Worm (Caenorhabditis elegans) whole organism, L4 larva: ENCODE data around the gene C50F4.9.

ENCODE experiments used
- F44E2.7 ChIP-seq: fragments of 200-800 bp; sonication (Bioruptor generic); IDR thresholded peaks from 2 replicates; pipeline ENCODE4 v2.1.2; 2022; ENCODE audit warnings: missing genetic modification characterization, missing compliant biosample characterization
- T26A8.4 ChIP-seq: fragments of 200-800 bp; sonication (Bioruptor generic); IDR thresholded peaks from 2 replicates; pipeline ENCODE4 v1.3.6; 2022; ENCODE audit warnings: missing genetic modification characterization, missing compliant biosample characterization
- Y105C5A.15 ChIP-seq: fragments of 200-800 bp; sonication (Bioruptor generic); IDR thresholded peaks from 2 replicates; pipeline ENCODE4 v1.3.6; 2022; ENCODE audit warnings: missing genetic modification characterization, missing compliant biosample characterization
- Y5F2A.4 ChIP-seq: fragments of 200-800 bp; sonication (Bioruptor generic); optimal IDR thresholded peaks from 2 replicates; lab custom pipeline; 2018; ENCODE audit warnings: mild to moderate bottlenecking, missing genetic modification characterization, missing compliant biosample characterization
- ZK546.5 ChIP-seq, 2 experiments: sonication (generic microtip); optimal IDR thresholded peaks; 2 replicates each; lab custom pipeline; 2017; ENCODE audit warnings: missing biosample characterization in 2 of 2, missing genetic modification characterization in 2 of 2
- aha-1 ChIP-seq: fragments of 150-350 bp; peaks from one replicate; lab custom pipeline; 2014; ENCODE audit warnings: missing biosample characterization, missing genetic modification characterization
- ama-1 ChIP-seq: fragments of 150-350 bp; optimal IDR thresholded peaks from 2 replicates; lab custom pipeline; 2014; ENCODE audit warnings: inconsistent platforms, mixed read lengths
- ceh-32 ChIP-seq: sonication (generic microtip); optimal IDR thresholded peaks from 2 replicates; lab custom pipeline; 2016; ENCODE audit warnings: mild to moderate bottlenecking, missing genetic modification characterization, missing compliant biosample characterization; ENCODE audit not compliant: poor library complexity
- ceh-62 ChIP-seq: sonication (generic microtip); optimal IDR thresholded peaks from 2 replicates; lab custom pipeline; 2017; ENCODE audit warnings: missing biosample characterization, missing genetic modification characterization
- ctbp-1 ChIP-seq: fragments of 200-800 bp; sonication (Bioruptor generic); IDR thresholded peaks from 2 replicates; pipeline ENCODE4 v1.3.6; 2022; ENCODE audit warnings: missing genetic modification reagents, missing genetic modification characterization, missing compliant biosample characterization
- daf-19 ChIP-seq: fragments of 200-800 bp; sonication (Bioruptor generic); conservative IDR thresholded peaks from 2 replicates; pipeline ENCODE4 v1.3.6; 2022; ENCODE audit warnings: missing genetic modification characterization, missing compliant biosample characterization
- daf-8 ChIP-seq: fragments of 200-800 bp; sonication (Bioruptor generic); IDR thresholded peaks from 2 replicates; pipeline ENCODE4 v1.3.6; 2022; ENCODE audit warnings: missing genetic modification characterization, missing compliant biosample characterization
- dmd-6 ChIP-seq: fragments of 200-800 bp; sonication (Bioruptor generic); IDR thresholded peaks from 2 replicates; pipeline ENCODE4 v1.3.6; 2022; ENCODE audit warnings: missing genetic modification reagents, missing genetic modification characterization, missing compliant biosample characterization
- duxl-1 ChIP-seq: sonication (generic microtip); optimal IDR thresholded peaks from 2 replicates; lab custom pipeline; 2016; ENCODE audit warnings: mild to moderate bottlenecking, missing genetic modification characterization, moderate library complexity, missing compliant biosample characterization; ENCODE audit not compliant: poor library complexity
- dve-1 ChIP-seq: sonication (generic microtip); optimal IDR thresholded peaks from 2 replicates; lab custom pipeline; 2017; ENCODE audit warnings: antibody characterized with exemption, mild to moderate bottlenecking, missing genetic modification characterization, missing compliant biosample characterization; ENCODE audit not compliant: insufficient read depth
- egl-27 ChIP-seq: sonication (generic microtip); optimal IDR thresholded peaks from 3 replicates; lab custom pipeline; 2017; ENCODE audit warnings: missing biosample characterization, missing genetic modification reagents, missing genetic modification characterization
- egl-43 ChIP-seq: fragments of 200-800 bp; sonication (Bioruptor generic); IDR thresholded peaks from 2 replicates; pipeline ENCODE4 v1.3.6; 2022; ENCODE audit warnings: missing genetic modification reagents, missing genetic modification characterization, missing compliant biosample characterization
- fkh-10 ChIP-seq: fragments of 150-350 bp; optimal IDR thresholded peaks from 2 replicates; lab custom pipeline; 2014; ENCODE audit warnings: missing biosample characterization, missing genetic modification reagents, missing genetic modification characterization
- fos-1 ChIP-seq: fragments of 150-350 bp; optimal IDR thresholded peaks from 2 replicates; lab custom pipeline; 2014; ENCODE audit warnings: missing biosample characterization, missing genetic modification characterization
- hif-1 ChIP-seq, 2 experiments: sonication (generic microtip); optimal IDR thresholded peaks; 2 replicates each; lab custom pipeline; 2016 to 2017; ENCODE audit warnings: missing compliant biosample characterization in 2 of 2, missing genetic modification characterization in 2 of 2, missing genetic modification reagents in 2 of 2, missing genotype in 2 of 2, mild to moderate bottlenecking in 1 of 2
- lin-1 ChIP-seq: fragments of 200-800 bp; sonication (Bioruptor generic); IDR thresholded peaks from 2 replicates; pipeline ENCODE4 v1.3.6; 2022; ENCODE audit warnings: missing genetic modification reagents, missing genetic modification characterization, missing compliant biosample characterization
- lin-15B ChIP-seq: fragments of 150-350 bp; sonication (generic microtip); optimal IDR thresholded peaks from 3 replicates; lab custom pipeline; 2014; ENCODE audit warnings: missing biosample characterization, missing genetic modification characterization
- lin-29 ChIP-seq: fragments of 200-800 bp; sonication (Bioruptor generic); IDR thresholded peaks from 2 replicates; pipeline ENCODE4 v1.3.6; 2022; ENCODE audit warnings: missing genetic modification reagents, missing genetic modification characterization, missing compliant biosample characterization
- lin-39 ChIP-seq: fragments of 150-350 bp; optimal IDR thresholded peaks from 2 replicates; lab custom pipeline; 2014; ENCODE audit warnings: missing biosample characterization, missing genetic modification reagents, missing genetic modification characterization
- lir-3 ChIP-seq: sonication (generic microtip); optimal IDR thresholded peaks from 2 replicates; lab custom pipeline; 2016; ENCODE audit warnings: mild to moderate bottlenecking, missing genetic modification characterization, missing compliant biosample characterization
- lsy-2 ChIP-seq, 2 experiments: fragments of 150-350 bp in 1 of 2; sonication (generic microtip) in 1 of 2; optimal IDR thresholded peaks; 2 replicates each; lab custom pipeline; 2014 to 2017; ENCODE audit warnings: missing biosample characterization in 2 of 2, missing genetic modification characterization in 2 of 2
- madf-5 ChIP-seq, 2 experiments: fragments of 200-800 bp; sonication (Bioruptor generic); IDR thresholded peaks; 2 replicates each; pipeline ENCODE4 v1.3.6; 2022; ENCODE audit warnings: missing compliant biosample characterization in 2 of 2, missing genetic modification characterization in 2 of 2
- madf-9 ChIP-seq: fragments of 200-800 bp; sonication (Bioruptor generic); conservative IDR thresholded peaks from 2 replicates; pipeline ENCODE4 v1.3.6; 2022; ENCODE audit warnings: missing genetic modification reagents, missing genetic modification characterization, missing compliant biosample characterization
- mdl-1 ChIP-seq, 2 experiments: fragments of 150-350 bp in 1 of 2; sonication (generic microtip) in 1 of 2; optimal IDR thresholded peaks; 2 replicates each; lab custom pipeline; 2014 to 2017; ENCODE audit warnings: missing biosample characterization in 2 of 2, missing genetic modification characterization in 2 of 2
- mes-2 ChIP-seq: sonication (generic microtip); optimal IDR thresholded peaks from 2 replicates; lab custom pipeline; 2016; ENCODE audit warnings: missing genotype, mild to moderate bottlenecking, missing genetic modification characterization, missing compliant biosample characterization; ENCODE audit not compliant: poor library complexity, severe bottlenecking
- mxl-2 ChIP-seq: fragments of 200-800 bp; sonication (Bioruptor generic); conservative IDR thresholded peaks from 2 replicates; pipeline ENCODE4 v1.3.6; 2022; ENCODE audit warnings: missing genetic modification reagents, missing genetic modification characterization, missing compliant biosample characterization
- nhr-10 ChIP-seq: fragments of 150-350 bp; optimal IDR thresholded peaks from 2 replicates; lab custom pipeline; 2014; ENCODE audit warnings: missing biosample characterization, missing genetic modification characterization
- nhr-11 ChIP-seq: fragments of 150-350 bp; optimal IDR thresholded peaks from 2 replicates; lab custom pipeline; 2014; ENCODE audit warnings: missing biosample characterization, missing genetic modification characterization
- nhr-48 ChIP-seq: sonication (generic microtip); optimal IDR thresholded peaks from 2 replicates; lab custom pipeline; 2016; ENCODE audit warnings: mild to moderate bottlenecking, missing genetic modification characterization, missing compliant biosample characterization
- pqm-1 ChIP-seq: sonication (generic microtip); optimal IDR thresholded peaks from 2 replicates; lab custom pipeline; 2017; ENCODE audit warnings: missing biosample characterization, missing genetic modification characterization
- saeg-2 ChIP-seq: fragments of 200-800 bp; sonication (Bioruptor generic); IDR thresholded peaks from 2 replicates; pipeline ENCODE4 v1.3.6; 2022; ENCODE audit warnings: missing genetic modification reagents, missing genetic modification characterization, missing compliant biosample characterization
- snpc-1.2 ChIP-seq: fragments of 200-800 bp; sonication (Bioruptor generic); IDR thresholded peaks from 2 replicates; pipeline ENCODE4 v1.3.6; 2022; ENCODE audit warnings: missing genetic modification reagents, missing genetic modification characterization, missing compliant biosample characterization
- snpc-4 ChIP-seq: fragments of 150-350 bp; optimal IDR thresholded peaks from 2 replicates; lab custom pipeline; 2014; ENCODE audit warnings: missing biosample characterization, missing genetic modification characterization
- spr-3 ChIP-seq: fragments of 200-800 bp; sonication (Bioruptor generic); optimal IDR thresholded peaks from 2 replicates; lab custom pipeline; 2018; ENCODE audit warnings: mild to moderate bottlenecking, missing genetic modification characterization, missing compliant biosample characterization
- unc-62 ChIP-seq, 3 experiments: fragments of 150-350 bp in 1 of 3; sonication (generic microtip); optimal IDR thresholded peaks in 2 of 3; peaks in 1 of 3; 1 replicate in 1 of 3; 2 replicates in 2 of 3; lab custom pipeline; 2014 to 2017; ENCODE audit warnings: missing biosample characterization in 3 of 3, missing genetic modification characterization in 3 of 3, missing genetic modification reagents in 3 of 3, missing genotype in 1 of 3
- zag-1 ChIP-seq: fragments of 150-350 bp; optimal IDR thresholded peaks from 2 replicates; lab custom pipeline; 2014; ENCODE audit warnings: missing biosample characterization, missing genetic modification characterization
- zfp-2 ChIP-seq: sonication (generic microtip); optimal IDR thresholded peaks from 2 replicates; lab custom pipeline; 2016; ENCODE audit warnings: mild to moderate bottlenecking, missing genetic modification characterization, missing compliant biosample characterization
- zip-2 ChIP-seq: fragments of 150-350 bp; optimal IDR thresholded peaks from 2 replicates; lab custom pipeline; 2014; ENCODE audit warnings: missing biosample characterization, missing genetic modification characterization
- ztf-7 ChIP-seq: fragments of 150-350 bp; optimal IDR thresholded peaks from 2 replicates; lab custom pipeline; 2014; ENCODE audit warnings: missing biosample characterization, missing genetic modification characterization

The C50F4.9 gene

ce11 chrV:9524099-9524498 is at the start of gene C50F4.9:
Gene C50F4.9 (minus strand): TSS chrV:9524199.
- no peak for TF ChIP-seq madf-5 (GFP tag; IDR thresholded peaks at IDR 0.05; lab: Robert Waterston, UW)
- no peak for TF ChIP-seq F44E2.7 (GFP tag; lab: Robert Waterston, UW)
- TF ChIP-seq ZK546.5 (tag; optimal IDR thresholded peaks at IDR 0.05; lab: Kevin White, UChicago) = no peak
- no peak for TF ChIP-seq hif-1 (tag; optimal IDR thresholded peaks at IDR 0.05; lab: Kevin White, UChicago)
- TF ChIP-seq dve-1 = no peak
- TF ChIP-seq egl-43 (GFP tag; lab: Robert Waterston, UW) = no peak
- TF ChIP-seq Y105C5A.15 (GFP tag; lab: Robert Waterston, UW) = no peak
- no peak for TF ChIP-seq lin-1 (GFP tag; lab: Robert Waterston, UW)
- no peak for TF ChIP-seq nhr-11
- TF ChIP-seq zip-2 (tag; lab: Kevin White, UChicago) = no peak
- no peak for TF ChIP-seq fkh-10 (GFP tag; lab: Kevin White, UChicago)
- TF ChIP-seq mes-2 (tag; lab: Kevin White, UChicago) = no peak
- TF ChIP-seq lin-15B = no peak
- no peak for TF ChIP-seq egl-27 (tag; lab: Kevin White, UChicago)

- peak; percentile 50 for TF ChIP-seq dve-1
- no peak for TF ChIP-seq nhr-48
- peak in 1 of 2 experiments; percentile 92 for TF ChIP-seq unc-62 (GFP tag; optimal IDR thresholded peaks at IDR 0.05 in 1 of 2; lab: Kevin White, UChicago)
- no peak for TF ChIP-seq unc-62 (tag; optimal IDR thresholded peaks at IDR 0.05; lab: Kevin White, UChicago)
These were observed 47.7 kb upstream of the C50F4.9 start for ce11 chrV:9571673-9572072.

DNA sequence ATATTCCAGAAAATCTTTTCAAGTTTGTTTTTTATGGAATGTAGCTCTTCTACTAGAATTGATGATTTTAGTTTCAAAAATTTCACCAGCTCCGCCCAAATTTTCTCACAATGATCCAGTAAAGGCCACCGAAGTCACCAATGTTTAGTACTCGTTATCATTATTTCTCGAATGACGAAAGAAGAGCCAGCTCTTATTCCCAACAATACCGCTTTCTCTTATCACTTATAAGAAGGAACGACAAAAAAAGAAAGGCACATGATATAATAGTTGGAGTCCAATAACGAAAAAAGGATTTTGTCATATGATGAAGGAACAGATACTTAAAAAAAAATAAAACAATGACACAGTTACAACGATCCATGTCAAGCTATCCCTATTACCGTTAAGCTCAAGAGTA is 47.1 kb upstream of the C50F4.9 start:
- TF ChIP-seq ztf-7 (tag; lab: Kevin White, UChicago) = peak; percentile 32
- TF ChIP-seq duxl-1 = no peak
- TF ChIP-seq madf-9 (GFP tag; lab: Robert Waterston, UW) = no peak
- no peak for TF ChIP-seq daf-19
- TF ChIP-seq dve-1 = peak; percentile 63
- no peak for TF ChIP-seq ceh-32 (tag; lab: Kevin White, UChicago)
- no peak for TF ChIP-seq Y5F2A.4
- TF ChIP-seq, all 104 proteins: peak for 2

DNA sequence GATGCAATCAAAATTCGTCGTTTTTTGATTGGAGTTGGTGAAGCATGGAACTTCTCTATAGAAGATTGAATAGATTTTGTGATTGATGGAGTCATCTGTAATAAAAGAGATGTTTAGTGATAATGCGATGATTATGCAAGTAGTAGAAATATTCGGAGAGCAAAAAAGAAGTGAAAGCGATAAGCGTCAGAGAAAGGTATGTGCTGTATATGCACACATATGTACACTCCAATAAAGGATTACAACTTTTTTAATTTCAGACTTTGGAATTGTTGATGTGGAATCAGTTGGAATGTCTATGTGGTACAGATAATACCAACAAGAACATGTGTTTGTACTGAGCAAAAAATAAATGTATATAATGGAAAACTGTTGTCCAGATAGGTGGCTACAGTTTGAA is 46.2 kb upstream of the C50F4.9 start, which contains the start of gene F25B3.5:
Gene F25B3.5 (minus strand): TSS at position 101 of the 400 bp plus-strand sequence.
- no peak for TF ChIP-seq zag-1
- TF ChIP-seq snpc-1.2 (GFP tag; lab: Robert Waterston, UW) = no peak
- no peak for TF ChIP-seq saeg-2 (GFP tag; lab: Robert Waterston, UW)
- TF ChIP-seq ama-1 (lab: Kevin White, UChicago) = no peak
- no peak for TF ChIP-seq lin-39
- no peak for TF ChIP-seq dmd-6 (GFP tag; lab: Robert Waterston, UW)
- peak; percentile 11 for TF ChIP-seq dve-1
- TF ChIP-seq mdl-1 (tag; optimal IDR thresholded peaks at IDR 0.05; lab: Kevin White, UChicago) = no peak
- TF ChIP-seq spr-3 (GFP tag; lab: Kevin White, UChicago) = no peak
- no peak for TF ChIP-seq ctbp-1 (GFP tag; lab: Robert Waterston, UW)
- no peak for TF ChIP-seq nhr-11
- TF ChIP-seq snpc-4 (tag; lab: Kevin White, UChicago) = no peak
- no peak for TF ChIP-seq daf-19
- no peak for TF ChIP-seq lsy-2 (tag; optimal IDR thresholded peaks at IDR 0.05; lab: Kevin White, UChicago)
- TF ChIP-seq aha-1 = peak; percentile 86
- no peak for TF ChIP-seq duxl-1
- TF ChIP-seq, all 104 proteins: peak for 2

ce11 chrV:9568707-9569106 is 44.7 kb upstream of the C50F4.9 start, which contains the start of gene F25B3.4:
Gene F25B3.4 (minus strand): TSS chrV:9568807.
- TF ChIP-seq fos-1 (tag; lab: Kevin White, UChicago) (no peak), T26A8.4 (GFP tag; lab: Robert Waterston, UW) (no peak), nhr-10 (tag; lab: Kevin White, UChicago) (no peak), lin-29 (GFP tag; lab: Robert Waterston, UW) (no peak), ceh-62 (no peak), lir-3 (tag; lab: Kevin White, UChicago) (no peak), mxl-2 (GFP tag; lab: Robert Waterston, UW) (no peak), pqm-1 (tag; lab: Kevin White, UChicago) (no peak), duxl-1 (no peak), daf-8 (no peak), zfp-2 (no peak), ctbp-1 (GFP tag; lab: Robert Waterston, UW) (no peak), zip-2 (tag; lab: Kevin White, UChicago) (no peak)
